Worm (Caenorhabditis elegans): ENCODE measurements around the gene C03H12.1.

Gene C03H12.1

ce11 chrX:15668053-15668599 lies 21.1 kb upstream of the C03H12.1 start:
- TF ChIP-seq ama-1 (optimal IDR thresholded peaks at IDR 0.05) (no peak), F13C5.2 (tag; optimal IDR thresholded peaks at IDR 0.05) (no peak), tbx-37 (GFP tag; conservative IDR thresholded peaks at IDR 0.05) (no peak), sea-1 (GFP tag; conservative IDR thresholded peaks at IDR 0.05) (no peak), B0310.2 (tag; optimal IDR thresholded peaks at IDR 0.05) (no peak), tra-4 (tag; optimal IDR thresholded peaks at IDR 0.05) (no peak), hnd-1 (tag; optimal IDR thresholded peaks at IDR 0.05) (no peak), pes-1 (GFP tag; IDR thresholded peaks at IDR 0.05) (no peak), ets-7 (tag; optimal IDR thresholded peaks at IDR 0.05) (no peak), hmbx-1 (tag; optimal IDR thresholded peaks at IDR 0.05) (no peak), ceh-13 (GFP tag; optimal IDR thresholded peaks at IDR 0.05) (no peak), scrt-1 (GFP tag; IDR thresholded peaks at IDR 0.05) (no peak), ceh-36 (tag; optimal IDR thresholded peaks at IDR 0.05) (no peak)

- no peak for TF ChIP-seq hnd-1 (tag; optimal IDR thresholded peaks at IDR 0.05)
- no peak for TF ChIP-seq aly-1 (tag; optimal IDR thresholded peaks at IDR 0.05)
- TF ChIP-seq scrt-1 (GFP tag; IDR thresholded peaks at IDR 0.05): no peak
- TF ChIP-seq hmbx-1 (tag; optimal IDR thresholded peaks at IDR 0.05): no peak
- no peak for TF ChIP-seq tbx-11 (GFP tag; IDR thresholded peaks at IDR 0.05)
- TF ChIP-seq ceh-36 (tag; optimal IDR thresholded peaks at IDR 0.05): no peak
- no peak for TF ChIP-seq ceh-13 (GFP tag; optimal IDR thresholded peaks at IDR 0.05)
- no peak for TF ChIP-seq tbx-37 (GFP tag; conservative IDR thresholded peaks at IDR 0.05)
- TF ChIP-seq sea-1 (GFP tag; conservative IDR thresholded peaks at IDR 0.05): no peak
- no peak for TF ChIP-seq F13C5.2 (tag; optimal IDR thresholded peaks at IDR 0.05)
- TF ChIP-seq hmg-4 (GFP tag; optimal IDR thresholded peaks at IDR 0.05): no peak
- TF ChIP-seq pes-1 (GFP tag; IDR thresholded peaks at IDR 0.05): no peak
- TF ChIP-seq B0310.2 (tag; optimal IDR thresholded peaks at IDR 0.05): no peak
- no peak for TF ChIP-seq tra-4 (tag; optimal IDR thresholded peaks at IDR 0.05)
- TF ChIP-seq ets-7 (tag; optimal IDR thresholded peaks at IDR 0.05): no peak
- no peak for TF ChIP-seq ama-1 (optimal IDR thresholded peaks at IDR 0.05)
- TF ChIP-seq flt-1 (GFP tag; IDR thresholded peaks at IDR 0.05): no peak
These were observed 20.6 kb upstream of the C03H12.1 start for ce11 chrX:15668695-15669094.

ce11 chrX:15675622-15676021 lies 13.6 kb upstream of the C03H12.1 start, which contains the start of gene F59D12.2:
Gene F59D12.2 (minus strand): TSS chrX:15675722.
- TF ChIP-seq B0310.2 (tag; optimal IDR thresholded peaks at IDR 0.05) (no peak), sea-1 (GFP tag; conservative IDR thresholded peaks at IDR 0.05) (no peak), ama-1 (optimal IDR thresholded peaks at IDR 0.05) (no peak), hmg-4 (GFP tag; optimal IDR thresholded peaks at IDR 0.05) (no peak), hnd-1 (tag; optimal IDR thresholded peaks at IDR 0.05) (no peak), F13C5.2 (tag; optimal IDR thresholded peaks at IDR 0.05) (no peak), ceh-36 (tag; optimal IDR thresholded peaks at IDR 0.05) (no peak), aly-1 (tag; optimal IDR thresholded peaks at IDR 0.05) (no peak), hmbx-1 (tag; optimal IDR thresholded peaks at IDR 0.05) (no peak), scrt-1 (GFP tag; IDR thresholded peaks at IDR 0.05) (no peak), ets-7 (tag; optimal IDR thresholded peaks at IDR 0.05) (no peak)

- TF ChIP-seq F13C5.2 (tag; optimal IDR thresholded peaks at IDR 0.05): no peak
- no peak for TF ChIP-seq tbx-37 (GFP tag; conservative IDR thresholded peaks at IDR 0.05)
- no peak for TF ChIP-seq hmg-4 (GFP tag; optimal IDR thresholded peaks at IDR 0.05)
These were observed 7.9 kb upstream of the C03H12.1 start, which contains the start of gene gpn-1 for ce11 chrX:15681393-15681792. Gene gpn-1 (plus strand): TSS chrX:15681693.

DNA sequence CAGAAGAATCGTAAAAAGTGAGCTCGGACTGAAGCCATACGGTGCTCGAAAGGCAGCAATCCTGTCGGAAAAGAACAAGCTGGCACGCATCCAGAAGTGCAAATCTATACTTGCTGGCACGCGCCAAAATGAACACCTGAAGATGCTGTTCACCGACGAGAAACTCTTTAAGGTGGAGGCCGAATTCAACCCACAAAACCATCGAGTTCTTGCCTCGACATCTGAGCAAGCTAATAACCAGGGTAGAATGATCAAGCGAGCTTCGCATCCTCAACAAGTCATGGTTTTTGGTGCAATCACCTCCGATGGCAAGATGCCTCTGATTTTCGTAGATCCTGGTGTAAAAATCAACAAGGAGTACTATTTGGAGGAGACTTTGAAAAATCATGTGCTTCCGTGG lies 4.2 kb downstream of the C03H12.1 start:
- TF ChIP-seq pes-1 (GFP tag; IDR thresholded peaks at IDR 0.05) (no peak), tbx-11 (GFP tag; IDR thresholded peaks at IDR 0.05) (no peak), hnd-1 (tag; optimal IDR thresholded peaks at IDR 0.05) (no peak), sea-1 (GFP tag; conservative IDR thresholded peaks at IDR 0.05) (no peak), hmg-4 (GFP tag; optimal IDR thresholded peaks at IDR 0.05) (no peak), aly-1 (tag; optimal IDR thresholded peaks at IDR 0.05) (no peak), ceh-36 (tag; optimal IDR thresholded peaks at IDR 0.05) (no peak), ets-7 (tag; optimal IDR thresholded peaks at IDR 0.05) (no peak), ceh-13 (GFP tag; optimal IDR thresholded peaks at IDR 0.05) (no peak), B0310.2 (tag; optimal IDR thresholded peaks at IDR 0.05) (no peak), F13C5.2 (tag; optimal IDR thresholded peaks at IDR 0.05) (no peak), tra-4 (tag; optimal IDR thresholded peaks at IDR 0.05) (no peak)

- TF ChIP-seq tbx-11 (GFP tag; IDR thresholded peaks at IDR 0.05) (no peak), hnd-1 (tag; optimal IDR thresholded peaks at IDR 0.05) (no peak), pes-1 (GFP tag; IDR thresholded peaks at IDR 0.05) (no peak), hmg-4 (GFP tag; optimal IDR thresholded peaks at IDR 0.05) (no peak), tra-4 (tag; optimal IDR thresholded peaks at IDR 0.05) (no peak)
These were observed 7.2 kb downstream of the C03H12.1 start, which contains the start of gene ZK662.2 for ce11 chrX:15696400-15696799. Gene ZK662.2 (plus strand): TSS chrX:15696700.

DNA sequence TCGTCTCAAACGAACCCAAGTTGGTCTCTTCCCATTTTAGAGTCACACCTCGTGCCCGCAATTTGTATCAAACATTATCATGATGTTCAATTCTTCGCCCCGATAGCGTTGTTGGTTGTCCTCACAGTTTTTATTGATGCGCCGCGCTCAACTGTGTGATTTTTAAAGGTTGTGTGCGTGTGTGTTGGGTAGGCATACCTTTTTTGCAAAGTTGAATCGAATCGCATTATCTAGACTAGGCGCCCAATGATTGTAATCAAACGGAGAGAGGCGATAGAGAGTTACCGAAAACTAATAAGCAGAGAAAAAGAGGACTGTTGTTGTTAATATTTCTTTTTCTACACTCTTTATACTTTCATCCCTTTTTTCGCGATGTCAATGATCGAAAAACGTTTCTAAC lies 11.0 kb downstream of the C03H12.1 start:
- TF ChIP-seq ceh-13 (GFP tag; optimal IDR thresholded peaks at IDR 0.05) (no peak), hnd-1 (tag; optimal IDR thresholded peaks at IDR 0.05) (no peak), tra-4 (tag; optimal IDR thresholded peaks at IDR 0.05) (no peak), hmbx-1 (tag; optimal IDR thresholded peaks at IDR 0.05) (no peak), B0310.2 (tag; optimal IDR thresholded peaks at IDR 0.05) (no peak), tbx-11 (GFP tag; IDR thresholded peaks at IDR 0.05) (no peak), ama-1 (optimal IDR thresholded peaks at IDR 0.05) (no peak), flt-1 (GFP tag; IDR thresholded peaks at IDR 0.05) (no peak), aly-1 (tag; optimal IDR thresholded peaks at IDR 0.05) (no peak), scrt-1 (GFP tag; IDR thresholded peaks at IDR 0.05) (no peak), F13C5.2 (tag; optimal IDR thresholded peaks at IDR 0.05) (no peak), sea-1 (GFP tag; conservative IDR thresholded peaks at IDR 0.05) (no peak), ceh-36 (tag; optimal IDR thresholded peaks at IDR 0.05) (no peak), hmg-4 (GFP tag; optimal IDR thresholded peaks at IDR 0.05) (no peak), pes-1 (GFP tag; IDR thresholded peaks at IDR 0.05) (no peak), tbx-37 (GFP tag; conservative IDR thresholded peaks at IDR 0.05) (no peak), ets-7 (tag; optimal IDR thresholded peaks at IDR 0.05) (no peak)

All from whole organism, early embryonic.